Fruit fly (Drosophila melanogaster) whole organism, wandering third instar larva: ENCODE results near the gene CG13460.
A peak's percentile ranks its signal among the peaks of the same experiment; 100 is the strongest.

ENCODE experiments used
- Abd-B ChIP-seq: fragments of >200 bp; optimal IDR thresholded peaks from 2 replicates; lab custom pipeline; 2017; ENCODE audit warnings: missing biosample characterization, missing genetic modification characterization
- CG9705 ChIP-seq: fragments of 200-800 bp; sonication (Bioruptor generic); optimal IDR thresholded peaks from 2 replicates; lab custom pipeline; 2018; ENCODE audit warnings: missing biosample characterization, mild to moderate bottlenecking, missing genetic modification characterization
- Dfd ChIP-seq: fragments of >200 bp; optimal IDR thresholded peaks from 2 replicates; lab custom pipeline; 2017; ENCODE audit warnings: missing biosample characterization, missing genetic modification characterization
- Dif ChIP-seq: fragments of 200-275, 200-300 bp; sonication (Bioruptor generic); optimal IDR thresholded peaks from 2 replicates; lab custom pipeline; 2018; ENCODE audit warnings: missing biosample characterization, missing genetic modification characterization; ENCODE audit not compliant: partially characterized antibody
- Hnf4 ChIP-seq: fragments of 200-800 bp; sonication (Bioruptor generic); optimal IDR thresholded peaks from 2 replicates; lab custom pipeline; 2016; ENCODE audit warnings: missing biosample characterization, mild to moderate bottlenecking, missing genetic modification characterization
- Hr78 ChIP-seq: fragments of >200 bp; optimal IDR thresholded peaks from 2 replicates; lab custom pipeline; 2017; ENCODE audit warnings: missing biosample characterization, missing genetic modification characterization
- Hr83 ChIP-seq: fragments of 200-300 bp; sonication (Bioruptor generic); optimal IDR thresholded peaks from 2 replicates; lab custom pipeline; 2016; ENCODE audit warnings: missing biosample characterization, mild to moderate bottlenecking, missing genetic modification characterization, moderate library complexity; ENCODE audit not compliant: poor library complexity, severe bottlenecking
- Jra ChIP-seq: sonication (Bioruptor generic); optimal IDR thresholded peaks from 2 replicates; lab custom pipeline; 2016; ENCODE audit warnings: missing biosample characterization, missing genetic modification characterization
- Mio ChIP-seq: sonication (Bioruptor generic); optimal IDR thresholded peaks from 2 replicates; lab custom pipeline; 2016; ENCODE audit warnings: missing biosample characterization, missing genetic modification characterization
- Myc ChIP-seq: fragments of >200 bp; optimal IDR thresholded peaks from 2 replicates; lab custom pipeline; 2017
- OdsH ChIP-seq: fragments of 200-800 bp; sonication (Bioruptor generic); optimal IDR thresholded peaks from 2 replicates; lab custom pipeline; 2016; ENCODE audit warnings: missing biosample characterization, mild to moderate bottlenecking, missing genetic modification characterization
- Rel ChIP-seq, 2 experiments: fragments of 200-800 bp; sonication (Bioruptor generic) in 1 of 2; optimal IDR thresholded peaks; 2 replicates in 1 of 2; 3 replicates in 1 of 2; lab custom pipeline; 2016 to 2019; ENCODE audit warnings: mild to moderate bottlenecking in 2 of 2, missing biosample characterization in 2 of 2, missing genetic modification characterization in 2 of 2, moderate library complexity in 1 of 2
- Sp1 ChIP-seq: fragments of 200-800 bp; sonication (Bioruptor generic); optimal IDR thresholded peaks from 3 replicates; lab custom pipeline; 2019; ENCODE audit warnings: missing biosample characterization, mild to moderate bottlenecking, missing genetic modification characterization, moderate library complexity
- Vsx2 ChIP-seq: fragments of 200-300, 225-300 bp; sonication (Bioruptor generic); optimal IDR thresholded peaks from 2 replicates; lab custom pipeline; 2018; ENCODE audit warnings: missing biosample characterization, missing genetic modification characterization; ENCODE audit not compliant: partially characterized antibody
- br ChIP-seq: fragments of 200-800 bp; sonication (Bioruptor generic); optimal IDR thresholded peaks from 2 replicates; lab custom pipeline; 2016; ENCODE audit warnings: missing biosample characterization, missing genetic modification characterization
- brk ChIP-seq: fragments of 200-800 bp; sonication (Bioruptor generic); optimal IDR thresholded peaks from 2 replicates; lab custom pipeline; 2016; ENCODE audit warnings: missing biosample characterization, mild to moderate bottlenecking, missing genetic modification characterization
- dl ChIP-seq, 2 experiments: fragments of 175-275, 200-275 bp in 1 of 2; fragments of 200-275 bp in 1 of 2; sonication (Bioruptor generic); optimal IDR thresholded peaks; lab custom pipeline; 2018; ENCODE audit warnings: mild to moderate bottlenecking in 2 of 2, missing biosample characterization in 2 of 2, missing genetic modification characterization in 2 of 2, moderate library complexity in 2 of 2; ENCODE audit not compliant: partially characterized antibody in 2 of 2, insufficient read depth in 1 of 2
- dmrt93B ChIP-seq: fragments of 200-800 bp; sonication (Bioruptor generic); optimal IDR thresholded peaks from 2 replicates; lab custom pipeline; 2018; ENCODE audit warnings: missing biosample characterization, mild to moderate bottlenecking, missing genetic modification characterization
- ey ChIP-seq: fragments of 200-800 bp; sonication (Bioruptor generic); optimal IDR thresholded peaks from 2 replicates; lab custom pipeline; 2016; ENCODE audit warnings: missing biosample characterization, missing genetic modification characterization
- fru ChIP-seq: fragments of 200-800 bp; sonication (Bioruptor generic); optimal IDR thresholded peaks from 3 replicates; lab custom pipeline; 2016; ENCODE audit warnings: missing biosample characterization, mild to moderate bottlenecking, missing genetic modification characterization
- h ChIP-seq: fragments of 200-800 bp; sonication (Bioruptor generic); optimal IDR thresholded peaks from 3 replicates; lab custom pipeline; 2016; ENCODE audit warnings: missing biosample characterization, mild to moderate bottlenecking, missing genetic modification characterization
- jim ChIP-seq: fragments of 175-275, 200-325 bp; sonication (Bioruptor generic); optimal IDR thresholded peaks from 2 replicates; lab custom pipeline; 2016; ENCODE audit warnings: missing biosample characterization, mild to moderate bottlenecking, missing genetic modification characterization
- lola ChIP-seq: fragments of >200 bp; optimal IDR thresholded peaks from 2 replicates; lab custom pipeline; 2017; ENCODE audit warnings: missing biosample characterization, missing genetic modification characterization
- pan ChIP-seq: fragments of >200 bp; optimal IDR thresholded peaks from 2 replicates; lab custom pipeline; 2017
- psq ChIP-seq: fragments of 200-800 bp; sonication (Bioruptor generic); optimal IDR thresholded peaks from 3 replicates; lab custom pipeline; 2017; ENCODE audit warnings: missing biosample characterization, mild to moderate bottlenecking, missing genetic modification characterization, moderate library complexity
- rgr ChIP-seq: fragments of 200-800 bp; sonication (Bioruptor generic); optimal IDR thresholded peaks from 3 replicates; lab custom pipeline; 2016; ENCODE audit warnings: missing biosample characterization, mild to moderate bottlenecking, missing genetic modification characterization
- sage ChIP-seq: fragments of 200-800 bp; sonication (Bioruptor generic); optimal IDR thresholded peaks from 2 replicates; lab custom pipeline; 2016; ENCODE audit warnings: missing biosample characterization, mild to moderate bottlenecking, missing genetic modification characterization
- sv ChIP-seq: fragments of 200-800 bp; sonication (Bioruptor generic); optimal IDR thresholded peaks from 3 replicates; lab custom pipeline; 2016; ENCODE audit warnings: missing biosample characterization, missing genetic modification characterization
- tai ChIP-seq: sonication (Bioruptor generic); optimal IDR thresholded peaks from 2 replicates; lab custom pipeline; 2016; ENCODE audit warnings: missing biosample characterization, missing genetic modification characterization
- usp ChIP-seq: fragments of >200 bp; optimal IDR thresholded peaks from 2 replicates; lab custom pipeline; 2017; ENCODE audit warnings: missing biosample characterization, missing genetic modification characterization
- woc ChIP-seq: sonication (Bioruptor generic); optimal IDR thresholded peaks from 2 replicates; lab custom pipeline; 2016; ENCODE audit warnings: missing biosample characterization, mild to moderate bottlenecking, missing genetic modification characterization

CG13460 gene

DNA sequence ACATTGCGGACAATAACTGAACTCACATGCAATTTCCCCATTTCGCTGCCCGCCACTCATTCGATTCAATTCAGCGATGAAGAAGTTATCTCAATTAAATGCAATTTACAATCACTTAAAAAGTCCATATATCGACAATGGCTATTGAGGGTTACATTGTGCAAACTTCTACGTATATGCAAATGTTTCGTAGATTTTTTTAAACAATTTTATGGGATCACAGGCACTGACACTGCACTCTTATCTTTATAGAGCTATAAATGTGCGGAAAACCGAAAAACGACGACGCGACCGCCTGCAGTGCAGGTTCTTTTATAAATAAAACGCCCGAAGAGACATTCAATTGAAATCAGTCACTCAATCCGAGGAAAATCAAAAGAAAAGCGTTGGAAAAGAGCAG is 26.8 kb upstream of the CG13460 start:
- TF ChIP-seq Hr83 (GFP tag; lab: Kevin White, UChicago) (no peak), Mio (GFP tag; lab: Kevin White, UChicago) (no peak), usp (no peak), sv (no peak), Rel (GFP tag; optimal IDR thresholded peaks at IDR 0.05; lab: Kevin White, UChicago) (no peak), Rel (tag; optimal IDR thresholded peaks at IDR 0.05; lab: Kevin White, UChicago) (no peak), Vsx2 (GFP tag; lab: Kevin White, UChicago) (no peak), dmrt93B (GFP tag; lab: Kevin White, UChicago) (no peak), brk (no peak)

DNA sequence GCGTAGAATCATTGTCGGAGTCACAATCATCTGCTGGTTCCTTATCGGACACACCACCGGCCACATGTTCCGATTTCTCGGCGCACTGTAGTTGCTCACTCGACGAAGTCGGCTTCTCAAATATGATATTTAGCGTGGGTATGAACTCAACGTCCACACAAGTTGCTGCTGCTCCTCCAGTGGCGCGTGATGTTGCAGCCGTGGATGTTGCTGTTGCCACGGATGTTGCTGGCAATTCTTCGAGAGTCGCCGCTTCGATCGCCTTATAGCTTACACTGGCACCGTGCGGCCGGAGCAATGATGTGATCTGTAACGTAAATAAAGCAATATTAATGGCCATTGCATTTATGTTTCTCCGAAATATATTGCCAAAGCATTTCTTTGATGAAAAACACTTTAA is 22.8 kb upstream of the CG13460 start:
- TF ChIP-seq Myc (no peak), pan (lab: Kevin White, UChicago) (no peak), Rel (GFP tag; optimal IDR thresholded peaks at IDR 0.05; lab: Kevin White, UChicago) (no peak), Rel (tag; optimal IDR thresholded peaks at IDR 0.05; lab: Kevin White, UChicago) (no peak), OdsH (GFP tag; lab: Kevin White, UChicago) (no peak), Vsx2 (GFP tag; lab: Kevin White, UChicago) (no peak), Jra (GFP tag; lab: Kevin White, UChicago) (no peak), brk (no peak)

DNA sequence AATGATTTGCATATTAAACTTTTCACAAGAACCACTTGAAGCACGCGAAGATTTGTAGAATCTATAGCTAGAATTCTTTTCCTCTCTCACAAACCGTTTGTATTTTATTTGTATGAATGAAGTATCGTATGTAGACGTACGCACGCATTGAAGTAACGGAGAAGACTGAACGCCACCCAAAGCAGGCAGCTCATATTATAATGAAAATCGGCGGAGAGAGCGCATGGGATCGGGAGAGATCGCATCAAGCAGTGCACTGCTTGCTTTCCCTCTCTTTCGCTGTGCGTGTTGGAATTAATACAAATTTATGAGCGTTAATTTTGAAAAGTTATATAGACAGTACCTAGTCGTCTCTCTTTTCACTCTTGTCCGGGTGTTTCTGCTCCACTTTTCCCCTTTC is 17.8 kb upstream of the CG13460 start:
- TF ChIP-seq sv (no peak), Myc (peak; percentile 5), Dif (GFP tag; lab: Kevin White, UChicago) (peak; percentile 65), Vsx2 (GFP tag; lab: Kevin White, UChicago) (peak; percentile 9), fru (GFP tag; lab: Kevin White, UChicago) (peak; percentile 60), dmrt93B (GFP tag; lab: Kevin White, UChicago) (no peak), pan (lab: Kevin White, UChicago) (no peak), Hr78 (GFP tag; lab: Kevin White, UChicago) (no peak), dl (GFP tag; optimal IDR thresholded peaks at IDR 0.05; lab: Kevin White, UChicago; ENCODE audit: insufficient read depth in 1 of 2, partially characterized antibody in 2 of 2) (peak in 1 of 2 experiments; percentile 35)

DNA sequence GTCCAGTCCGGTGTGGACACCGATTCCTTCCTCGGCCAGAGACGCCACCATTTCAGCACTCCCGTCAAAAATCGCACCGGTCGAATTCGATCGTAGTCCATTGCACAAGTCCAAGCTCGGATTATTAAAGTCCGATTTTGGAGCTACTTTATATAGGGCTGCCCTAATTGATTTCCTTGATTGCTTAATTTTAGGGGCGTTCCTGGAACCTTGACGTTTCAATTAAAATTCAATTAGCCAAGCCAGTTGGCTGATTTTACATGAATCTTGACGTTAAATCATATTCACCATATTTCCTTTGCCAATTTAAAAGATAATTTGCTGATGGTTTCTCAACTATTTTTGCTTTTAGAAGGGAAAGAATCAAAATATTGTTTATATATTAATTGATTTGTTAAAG is 16.8 kb upstream of the CG13460 start, which contains the start of gene Or71a:
TSS of gene Or71a (minus strand) at position 101 of the 400 bp plus-strand sequence.
- TF ChIP-seq Sp1 (GFP tag; lab: Kevin White, UChicago) (no peak), Abd-B (GFP tag; lab: Kevin White, UChicago) (no peak), tai (GFP tag; lab: Kevin White, UChicago) (no peak), fru (GFP tag; lab: Kevin White, UChicago) (no peak), CG9705 (no peak), Hr78 (GFP tag; lab: Kevin White, UChicago) (no peak), sv (no peak), jim (no peak), sage (GFP tag; lab: Kevin White, UChicago) (no peak), Jra (GFP tag; lab: Kevin White, UChicago) (no peak), rgr (GFP tag; lab: Kevin White, UChicago) (no peak), lola (GFP tag; lab: Kevin White, UChicago) (no peak)
- TF ChIP-seq, all 38 proteins: peak for 0

DNA sequence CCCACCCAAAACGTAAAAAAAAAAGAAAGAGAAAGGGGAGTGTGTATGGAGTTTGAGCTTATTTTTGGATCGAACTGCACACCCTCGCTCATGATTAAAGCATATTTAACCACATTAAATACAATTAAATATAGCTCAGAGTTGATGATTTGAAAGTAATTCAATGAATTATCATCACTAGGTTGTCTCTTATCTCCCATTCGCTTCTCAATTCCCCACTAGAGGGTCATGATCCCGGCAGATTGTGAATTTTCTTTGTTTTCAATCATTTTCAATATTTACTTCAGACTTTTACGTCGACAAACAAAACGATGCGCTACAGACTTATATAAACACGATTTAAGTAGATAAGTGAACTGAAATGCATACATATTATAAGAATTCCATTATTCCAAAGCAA is 14.9 kb upstream of the CG13460 start:
- TF ChIP-seq psq (GFP tag; lab: Kevin White, UChicago) = no peak
- no peak for TF ChIP-seq h
- no peak for TF ChIP-seq sage (GFP tag; lab: Kevin White, UChicago)
- no peak for TF ChIP-seq Myc
- TF ChIP-seq OdsH (GFP tag; lab: Kevin White, UChicago) = no peak
- no peak for TF ChIP-seq rgr (GFP tag; lab: Kevin White, UChicago)
- no peak for TF ChIP-seq Hr78 (GFP tag; lab: Kevin White, UChicago)
- no peak for TF ChIP-seq Rel (GFP tag; optimal IDR thresholded peaks at IDR 0.05; lab: Kevin White, UChicago)
- TF ChIP-seq Rel (tag; optimal IDR thresholded peaks at IDR 0.05; lab: Kevin White, UChicago) = no peak
- TF ChIP-seq jim = no peak
- TF ChIP-seq woc (GFP tag; lab: Kevin White, UChicago) = no peak
- no peak for TF ChIP-seq Hnf4 (GFP tag; lab: Kevin White, UChicago)
- TF ChIP-seq Dif (GFP tag; lab: Kevin White, UChicago) = no peak
- TF ChIP-seq Hr83 (GFP tag; lab: Kevin White, UChicago) = no peak
- TF ChIP-seq ey (GFP tag; lab: Kevin White, UChicago) = no peak
- no peak for TF ChIP-seq dl (GFP tag; optimal IDR thresholded peaks at IDR 0.05; lab: Kevin White, UChicago; ENCODE audit: insufficient read depth in 1 of 2, partially characterized antibody in 2 of 2)
- TF ChIP-seq brk = no peak
- TF ChIP-seq Mio (GFP tag; lab: Kevin White, UChicago) = no peak
- TF ChIP-seq br = no peak
- no peak for TF ChIP-seq Dfd
- TF ChIP-seq, all 38 proteins: peak for 0
